Worm (Caenorhabditis elegans) whole organism, midembryonic: ENCODE results near the gene K09H11.9.

ENCODE experiments used
- cog-1 ChIP-seq: sonication (generic microtip); optimal IDR thresholded peaks from 2 replicates; lab custom pipeline; 2016; ENCODE audit warnings: missing genetic modification characterization, missing compliant biosample characterization
- klf-2 ChIP-seq: fragments of 200-800 bp; sonication (Bioruptor generic); conservative IDR thresholded peaks from 2 replicates; pipeline ENCODE4 v1.3.6; 2022; ENCODE audit warnings: missing genetic modification reagents, missing genetic modification characterization, missing compliant biosample characterization

DNA sequence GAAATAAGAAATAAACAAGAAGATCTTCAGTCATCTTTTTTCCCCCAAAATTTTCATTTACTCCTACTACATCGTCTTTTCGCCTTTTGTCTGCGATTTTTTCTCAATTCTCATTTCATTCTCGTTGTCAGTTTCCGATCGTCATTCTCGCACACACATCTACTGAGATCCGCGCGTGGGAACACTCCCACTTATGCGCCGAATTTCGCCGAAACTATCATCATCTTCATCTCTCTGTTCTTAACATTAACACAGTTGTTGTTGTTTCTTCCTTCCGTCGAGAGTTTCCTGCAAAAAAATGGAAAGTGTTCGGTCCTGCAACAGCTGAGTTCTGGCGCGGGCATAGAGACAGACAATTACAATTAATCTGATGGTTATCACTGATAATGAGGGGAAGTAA is 18.8 kb downstream of the K09H11.9 start:
- no peak for TF ChIP-seq cog-1 (tag; lab: Kevin White, UChicago)
- TF ChIP-seq klf-2 (GFP tag; lab: Robert Waterston, UW), result no peak
